Fruit fly (Drosophila melanogaster): Measurements from ENCODE around the gene CG9593.

- TF ChIP-seq Gug (GFP tag; IDR thresholded peaks at IDR 0.05), result no peak
- no peak for TF ChIP-seq CG9139 (GFP tag; optimal IDR thresholded peaks at IDR 0.05)
- no peak for TF ChIP-seq Eip93F (GFP tag; optimal IDR thresholded peaks at IDR 0.05)
- TF ChIP-seq spab (GFP tag; optimal IDR thresholded peaks at IDR 0.05), result no peak
- no peak for TF ChIP-seq CG34406 (GFP tag; optimal IDR thresholded peaks at IDR 0.05)
- no peak for TF ChIP-seq Lpt (GFP tag; optimal IDR thresholded peaks at IDR 0.05)
- no peak for TF ChIP-seq Sox102F (GFP tag; optimal IDR thresholded peaks at IDR 0.05)
- TF ChIP-seq cyc (GFP tag; optimal IDR thresholded peaks at IDR 0.05), result no peak
- TF ChIP-seq salr (GFP tag; optimal IDR thresholded peaks at IDR 0.05), result no peak
- TF ChIP-seq CG8319 (GFP tag; optimal IDR thresholded peaks at IDR 0.05), result no peak
Observed at dm6 chr3R:15834375-15835031, 32.4 kb downstream of the CG9593 start, which contains the start of the genes CG43317 and Arpc3A.
